Worm (Caenorhabditis elegans): Measurements from ENCODE around the gene scl-9.

scl-9 gene

DNA sequence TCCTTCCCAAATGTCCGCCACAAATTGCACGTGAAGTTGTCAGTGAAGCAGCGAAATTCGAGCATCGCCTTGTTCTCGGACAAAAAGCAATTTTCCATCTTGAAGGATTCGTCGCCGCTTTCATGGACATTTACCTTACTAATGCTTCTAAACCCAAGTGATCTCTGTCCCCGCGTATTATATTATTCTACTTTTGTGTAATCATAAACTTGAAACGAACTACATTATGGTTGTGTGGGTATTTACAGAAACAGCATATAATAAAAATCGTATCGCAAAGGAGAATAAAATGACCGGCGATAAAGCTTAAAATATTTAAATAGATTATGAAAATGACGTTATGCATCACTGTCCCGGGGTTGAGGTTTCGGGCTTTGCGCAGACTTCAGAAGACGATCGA is 49.8 kb downstream of the scl-9 start (continued):
- TF ChIP-seq F49E8.2 (tag; optimal IDR thresholded peaks at IDR 0.05; ENCODE audit: insufficient read depth): peak; percentile 86
- peak; percentile 52; the same call in 1 of the 2 replicates for TF ChIP-seq dox-1 (GFP tag; IDR thresholded peaks at IDR 0.05)
- no peak for TF ChIP-seq snpc-1.1 (tag; optimal IDR thresholded peaks at IDR 0.05; ENCODE audit: insufficient read depth)
- peak; percentile 41 for TF ChIP-seq hmg-1.2 (GFP tag; IDR thresholded peaks at IDR 0.05)
- TF ChIP-seq nhr-80 (tag; optimal IDR thresholded peaks at IDR 0.05): no peak
- peak; percentile 2 for TF ChIP-seq B0035.1 (tag; optimal IDR thresholded peaks at IDR 0.05)
- TF ChIP-seq athp-1 (tag; optimal IDR thresholded peaks at IDR 0.05): peak; percentile 48
- TF ChIP-seq nhr-27 (tag; optimal IDR thresholded peaks at IDR 0.05): no peak
- peak; percentile 8 for TF ChIP-seq lin-54 (GFP tag; optimal IDR thresholded peaks at IDR 0.05)
- TF ChIP-seq K12H6.12 (tag; optimal IDR thresholded peaks at IDR 0.05): no peak
- TF ChIP-seq efl-1 (GFP tag; optimal IDR thresholded peaks at IDR 0.05): no peak
- 0 out of 2 replicates have a peak, but pooled peaks have one; percentile 17 for TF ChIP-seq F39B2.1 (GFP tag; IDR thresholded peaks at IDR 0.05)
- TF ChIP-seq nhr-90 (tag; optimal IDR thresholded peaks at IDR 0.05): peak; percentile 4
- TF ChIP-seq hlh-26 (GFP tag; conservative IDR thresholded peaks at IDR 0.05): no peak
- TF ChIP-seq Y56A3A.18 (GFP tag; IDR thresholded peaks at IDR 0.05): no peak
- peak; percentile 68; the same call in 1 of the 2 replicates for TF ChIP-seq lin-26 (GFP tag; IDR thresholded peaks at IDR 0.05)

All from whole organism, young adult.